Fruit fly (Drosophila melanogaster): ENCODE results near the gene CG10479.

DNA sequence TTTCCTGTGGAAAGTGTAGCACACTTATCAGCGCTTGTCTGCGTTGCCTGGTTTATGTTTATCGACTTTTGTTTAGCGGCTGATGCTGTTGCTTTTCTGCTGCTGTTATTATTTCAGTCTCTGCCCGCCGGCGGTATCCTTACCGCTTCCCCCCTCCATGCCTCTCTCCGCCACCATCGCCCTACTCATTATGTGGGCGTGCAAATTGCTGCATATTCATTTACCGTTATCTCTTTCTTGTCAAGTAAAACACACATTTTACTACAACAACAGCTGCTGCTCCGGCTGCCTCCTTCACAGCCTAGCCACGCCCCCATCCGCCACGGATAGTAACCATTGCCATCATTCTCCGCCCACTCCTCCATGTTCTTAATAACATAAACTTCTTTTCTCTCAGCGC, 24.1 kb upstream of the CG10479 start:
- TF ChIP-seq Dll (optimal IDR thresholded peaks at IDR 0.05) (no peak), EcR (GFP tag; optimal IDR thresholded peaks at IDR 0.05) (no peak)

All from whole organism.